Fruit fly (Drosophila melanogaster) whole organism, embryonic: ENCODE data around the gene baf.

Experiments used
- ATbp ChIP-seq: fragments of 200-800 bp; sonication (Bioruptor generic); optimal IDR thresholded peaks from 2 replicates; lab custom pipeline; 2017; ENCODE audit warnings: missing biosample characterization, mild to moderate bottlenecking, missing genetic modification characterization, missing genetic modification reagents
- CG10321 ChIP-seq: fragments of 200-800 bp; sonication (Bioruptor generic); IDR thresholded peaks from 2 replicates; pipeline ENCODE4 v1.3.6; 2022; ENCODE audit warnings: missing biosample characterization, missing genetic modification characterization
- CG11093 ChIP-seq: fragments of 200-800 bp; sonication (Bioruptor generic); IDR thresholded peaks from 3 replicates; pipeline ENCODE4 v1.3.6; 2022; ENCODE audit warnings: missing biosample characterization, missing genetic modification characterization
- CG11723 ChIP-seq: fragments of 200-800 bp; sonication (Bioruptor generic); optimal IDR thresholded peaks from 2 replicates; lab custom pipeline; 2017; ENCODE audit warnings: missing biosample characterization, mild to moderate bottlenecking, missing genetic modification characterization
- CG13287 ChIP-seq: fragments of 200-800 bp; sonication (Bioruptor generic); IDR thresholded peaks from 2 replicates; pipeline ENCODE4 v1.3.6; 2022; ENCODE audit warnings: missing biosample characterization, missing genetic modification characterization; ENCODE audit not compliant: partially characterized antibody
- CG13894 ChIP-seq: fragments of 200-800 bp; sonication (Bioruptor generic); optimal IDR thresholded peaks from 3 replicates; lab custom pipeline; 2018; ENCODE audit warnings: missing biosample characterization, mild to moderate bottlenecking, missing genetic modification characterization, moderate library complexity
- CG14014 ChIP-seq: fragments of 200-800 bp; sonication (Bioruptor generic); IDR thresholded peaks from 2 replicates; pipeline ENCODE4 v1.3.6; 2022; ENCODE audit warnings: missing biosample characterization, missing genetic modification characterization
- CG16815 ChIP-seq: fragments of 200-800 bp; sonication (Bioruptor generic); optimal IDR thresholded peaks from 3 replicates; lab custom pipeline; 2017; ENCODE audit warnings: missing biosample characterization, mild to moderate bottlenecking, missing genetic modification characterization
- CG17359 ChIP-seq: fragments of 200-800 bp; sonication (Bioruptor generic); optimal IDR thresholded peaks from 3 replicates; lab custom pipeline; 2018; ENCODE audit warnings: missing biosample characterization, mild to moderate bottlenecking, missing genetic modification characterization, moderate library complexity
- CG17385 ChIP-seq: fragments of 200-800 bp; sonication (Bioruptor generic); optimal IDR thresholded peaks from 3 replicates; lab custom pipeline; 2018; ENCODE audit warnings: missing biosample characterization, mild to moderate bottlenecking, missing genetic modification characterization
- CG17829 ChIP-seq: fragments of 200-800 bp; optimal IDR thresholded peaks from 2 replicates; lab custom pipeline; 2019; ENCODE audit warnings: missing biosample characterization, mild to moderate bottlenecking, missing genetic modification characterization, moderate library complexity
- CG30020 ChIP-seq: fragments of 200-800 bp; optimal IDR thresholded peaks from 2 replicates; lab custom pipeline; 2019; ENCODE audit warnings: missing biosample characterization, mild to moderate bottlenecking, missing genetic modification characterization, moderate library complexity
- CG31365 ChIP-seq: fragments of 200-800 bp; sonication (Bioruptor generic); optimal IDR thresholded peaks from 2 replicates; lab custom pipeline; 2018; ENCODE audit warnings: missing biosample characterization, mild to moderate bottlenecking, missing genetic modification characterization
- CG3281 ChIP-seq: fragments of 200-800 bp; sonication (Bioruptor generic); optimal IDR thresholded peaks from 3 replicates; lab custom pipeline; 2017; ENCODE audit warnings: missing biosample characterization, mild to moderate bottlenecking, missing genetic modification characterization
- CG3726 ChIP-seq: fragments of 200-800 bp; sonication (Bioruptor generic); IDR thresholded peaks from 3 replicates; pipeline ENCODE4, ENCODE4 v1.3.6; 2022; ENCODE audit warnings: missing biosample characterization, missing genetic modification characterization
- CG4707 ChIP-seq: fragments of 200-800 bp; sonication (Bioruptor generic); optimal IDR thresholded peaks from 2 replicates; lab custom pipeline; 2018; ENCODE audit warnings: missing biosample characterization, mild to moderate bottlenecking, missing genetic modification characterization, moderate library complexity
- CG6175 ChIP-seq: fragments of 200-800 bp; sonication (Bioruptor generic); IDR thresholded peaks from 3 replicates; pipeline ENCODE4 v1.3.6; 2022; ENCODE audit warnings: missing biosample characterization, missing genetic modification characterization
- CG8281 ChIP-seq: fragments of 200-800 bp; sonication (Bioruptor generic); optimal IDR thresholded peaks from 2 replicates; lab custom pipeline; 2018; ENCODE audit warnings: missing biosample characterization, mild to moderate bottlenecking, missing genetic modification characterization, moderate library complexity
- CG9609 ChIP-seq: fragments of 200-800 bp; sonication (Bioruptor generic); optimal IDR thresholded peaks from 3 replicates; lab custom pipeline; 2016; ENCODE audit warnings: missing biosample characterization, missing genetic modification characterization
- CG9797 ChIP-seq: fragments of 200-800 bp; sonication (Bioruptor generic); optimal IDR thresholded peaks from 3 replicates; lab custom pipeline; 2018; ENCODE audit warnings: missing biosample characterization, mild to moderate bottlenecking, missing genetic modification characterization
- CoRest ChIP-seq: fragments of 200-800 bp; sonication (Bioruptor generic); optimal IDR thresholded peaks from 3 replicates; lab custom pipeline; 2018; ENCODE audit warnings: missing biosample characterization, mild to moderate bottlenecking, missing genetic modification characterization, moderate library complexity
- Dek ChIP-seq: fragments of 200-800 bp; sonication (Bioruptor generic); optimal IDR thresholded peaks from 3 replicates; lab custom pipeline; 2019; ENCODE audit warnings: missing biosample characterization, mild to moderate bottlenecking, missing genetic modification characterization, moderate library complexity
- ERR ChIP-seq: fragments of 200-800 bp; sonication (Bioruptor generic); optimal IDR thresholded peaks from 2 replicates; lab custom pipeline; 2016; ENCODE audit warnings: missing biosample characterization, missing genetic modification characterization
- Elba2 ChIP-seq: fragments of 200-800 bp; sonication (Bioruptor generic); optimal IDR thresholded peaks from 3 replicates; lab custom pipeline; 2016; ENCODE audit warnings: missing biosample characterization, missing genetic modification characterization
- Fer2 ChIP-seq: fragments of 200-800 bp; sonication (Bioruptor generic); optimal IDR thresholded peaks from 2 replicates; lab custom pipeline; 2018; ENCODE audit warnings: missing biosample characterization, mild to moderate bottlenecking, missing genetic modification characterization, moderate library complexity
- Fer3 ChIP-seq: fragments of 200-800 bp; sonication (Bioruptor generic); optimal IDR thresholded peaks from 2 replicates; lab custom pipeline; 2018; ENCODE audit warnings: missing biosample characterization, mild to moderate bottlenecking, missing genetic modification characterization, moderate library complexity
- Hr39 ChIP-seq: fragments of >200 bp; optimal IDR thresholded peaks from 2 replicates; lab custom pipeline; 2017
- Lhr ChIP-seq: fragments of 200-800 bp; sonication (Bioruptor generic); optimal IDR thresholded peaks from 3 replicates; lab custom pipeline; 2017; ENCODE audit warnings: mild to moderate bottlenecking, missing biosample characterization, missing genetic modification reagents, missing genetic modification characterization
- Max ChIP-seq: fragments of 200-800 bp; sonication (Bioruptor generic); optimal IDR thresholded peaks from 2 replicates; lab custom pipeline; 2016; ENCODE audit warnings: missing biosample characterization, mild to moderate bottlenecking, missing genetic modification characterization
- Optix ChIP-seq: fragments of 200-800 bp; sonication (Bioruptor generic); IDR thresholded peaks from 3 replicates; pipeline ENCODE4 v1.3.6; 2022; ENCODE audit warnings: missing biosample characterization, missing genetic modification characterization
- Scr ChIP-seq: fragments of 200-800 bp; sonication (Bioruptor generic); IDR thresholded peaks from 2 replicates; pipeline ENCODE4 v1.3.6; 2022; ENCODE audit warnings: missing biosample characterization, missing genetic modification characterization; ENCODE audit not compliant: partially characterized antibody
- Sin3A ChIP-seq: fragments of >200 bp; optimal IDR thresholded peaks from 2 replicates; lab custom pipeline; 2018
- Spps ChIP-seq: fragments of 200-800 bp; sonication (Bioruptor generic); optimal IDR thresholded peaks from 2 replicates; lab custom pipeline; 2018; ENCODE audit warnings: missing biosample characterization, mild to moderate bottlenecking, missing genetic modification characterization
- Vsx1 ChIP-seq: fragments of 200-800 bp; sonication (Bioruptor generic); optimal IDR thresholded peaks from 2 replicates; lab custom pipeline; 2017; ENCODE audit warnings: missing biosample characterization, mild to moderate bottlenecking, missing genetic modification characterization, missing genetic modification reagents
- Xrp1 ChIP-seq: fragments of 200-800 bp; sonication (Bioruptor generic); IDR thresholded peaks from 2 replicates; pipeline ENCODE4 v1.3.6; 2022; ENCODE audit warnings: missing biosample characterization, missing genetic modification characterization
- bbx ChIP-seq: fragments of 200-800 bp; sonication (Bioruptor generic); IDR thresholded peaks from 2 replicates; pipeline ENCODE4 v1.3.6; 2022; ENCODE audit warnings: missing biosample characterization, missing genetic modification characterization; ENCODE audit not compliant: partially characterized antibody
- bcd ChIP-seq: fragments of 200-800 bp; sonication (Bioruptor generic); optimal IDR thresholded peaks from 2 replicates; lab custom pipeline; 2017; ENCODE audit warnings: missing biosample characterization, mild to moderate bottlenecking, missing genetic modification characterization
- br ChIP-seq: fragments of >200 bp; optimal IDR thresholded peaks from 2 replicates; lab custom pipeline; 2017
- cas ChIP-seq: fragments of 200-800 bp; sonication (Bioruptor generic); IDR thresholded peaks from 2 replicates; pipeline ENCODE4 v1.3.6; 2022; ENCODE audit warnings: missing biosample characterization, missing genetic modification characterization
- da ChIP-seq: fragments of 200-800 bp; sonication (Bioruptor generic); optimal IDR thresholded peaks from 2 replicates; lab custom pipeline; 2016; ENCODE audit warnings: missing biosample characterization, missing genetic modification characterization
- grau ChIP-seq: fragments of 200-800 bp; optimal IDR thresholded peaks from 3 replicates; lab custom pipeline; 2019; ENCODE audit warnings: missing biosample characterization, mild to moderate bottlenecking, missing genetic modification characterization, moderate library complexity
- hb ChIP-seq: fragments of 200-800 bp; sonication (Bioruptor generic); IDR thresholded peaks from 3 replicates; pipeline ENCODE4 v1.3.6; 2022; ENCODE audit warnings: missing biosample characterization, missing genetic modification characterization; ENCODE audit not compliant: partially characterized antibody
- kah ChIP-seq: fragments of 200-800 bp; sonication (Bioruptor generic); optimal IDR thresholded peaks from 2 replicates; lab custom pipeline; 2018; ENCODE audit warnings: missing biosample characterization, mild to moderate bottlenecking, missing genetic modification characterization
- lbe ChIP-seq: fragments of 200-800 bp; sonication (Bioruptor generic); optimal IDR thresholded peaks from 2 replicates; lab custom pipeline; 2016; ENCODE audit warnings: missing biosample characterization, mild to moderate bottlenecking, missing genetic modification characterization
- lmd ChIP-seq: fragments of 200-800 bp; sonication (Bioruptor generic); IDR thresholded peaks from 2 replicates; pipeline ENCODE4 v1.3.6; 2022; ENCODE audit warnings: missing biosample characterization, missing genetic modification characterization
- pfk ChIP-seq: fragments of 200-800 bp; sonication (Bioruptor generic); optimal IDR thresholded peaks from 2 replicates; lab custom pipeline; 2018; ENCODE audit warnings: missing biosample characterization, mild to moderate bottlenecking, missing genetic modification characterization, moderate library complexity
- pnt ChIP-seq: fragments of 200-800 bp; sonication (Bioruptor generic); optimal IDR thresholded peaks from 3 replicates; lab custom pipeline; 2016; ENCODE audit warnings: missing biosample characterization, missing genetic modification characterization
- row ChIP-seq: fragments of 200-800 bp; sonication (Bioruptor generic); IDR thresholded peaks from 3 replicates; pipeline ENCODE4 v1.3.6; 2022; ENCODE audit warnings: missing biosample characterization, missing genetic modification characterization
- seq ChIP-seq: fragments of 200-800 bp; sonication (Bioruptor generic); IDR thresholded peaks from 2 replicates; pipeline ENCODE4 v1.3.6; 2022; ENCODE audit warnings: missing biosample characterization, missing genetic modification characterization
- slp2 ChIP-seq: fragments of 200-800 bp; sonication (Bioruptor generic); optimal IDR thresholded peaks from 2 replicates; lab custom pipeline; 2016; ENCODE audit warnings: missing biosample characterization, missing genetic modification characterization
- ssp ChIP-seq: fragments of 200-800 bp; sonication (Bioruptor generic); IDR thresholded peaks from 2 replicates; pipeline ENCODE4 v1.3.6; 2022; ENCODE audit warnings: missing biosample characterization, missing genetic modification characterization
- sug ChIP-seq: fragments of 200-800 bp; optimal IDR thresholded peaks from 2 replicates; lab custom pipeline; 2019; ENCODE audit warnings: missing biosample characterization, mild to moderate bottlenecking, missing genetic modification characterization, moderate library complexity
- vfl ChIP-seq: fragments of 200-800 bp; sonication (Bioruptor generic); optimal IDR thresholded peaks from 2 replicates; lab custom pipeline; 2016; ENCODE audit warnings: missing biosample characterization, missing genetic modification characterization

The baf gene

DNA sequence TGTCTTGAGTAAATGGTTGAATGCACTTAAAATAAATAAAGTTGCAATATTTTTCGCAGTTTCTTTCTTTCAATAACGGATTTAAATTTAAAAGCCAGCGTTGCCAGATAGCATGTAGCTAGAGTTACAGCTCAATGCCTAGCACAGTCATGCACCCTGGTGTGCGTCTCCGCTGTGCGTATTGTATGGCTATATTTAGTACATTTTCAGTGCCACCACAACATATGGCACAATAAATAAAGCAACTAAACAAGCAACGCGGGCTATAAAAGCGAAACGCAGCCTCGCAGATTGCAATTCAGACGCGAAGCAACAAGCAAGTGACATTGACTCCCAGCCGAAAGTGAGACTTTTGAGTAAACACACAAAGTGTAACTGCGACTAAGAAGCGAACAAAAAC lies 30.6 kb upstream of the baf start, which contains the start of gene Sirup (continued):
- TF ChIP-seq CG14014 (GFP tag; lab: Robert Waterston, UW): no peak
- peak; percentile 8 for TF ChIP-seq ERR (GFP tag; lab: Kevin White, UChicago)
- no peak for TF ChIP-seq Xrp1 (GFP tag; lab: Robert Waterston, UW)
- TF ChIP-seq CG30020 (tag; lab: Kevin White, UChicago): peak; percentile 0
- no peak for TF ChIP-seq CG17385 (GFP tag; lab: Kevin White, UChicago)
- TF ChIP-seq Max (GFP tag; lab: Kevin White, UChicago): no peak
- peak; percentile 20 for TF ChIP-seq CG17829 (tag; lab: Kevin White, UChicago)
- no peak for TF ChIP-seq CG11723 (GFP tag; lab: Kevin White, UChicago)
- TF ChIP-seq lbe: no peak
- TF ChIP-seq CG17359: no peak
- no peak for TF ChIP-seq da (GFP tag; lab: Kevin White, UChicago)
- peak; percentile 35 for TF ChIP-seq CG13894 (tag; lab: Kevin White, UChicago)
- peak; percentile 32 for TF ChIP-seq CoRest (tag; lab: Kevin White, UChicago)
- TF ChIP-seq CG13287 (GFP tag; lab: Robert Waterston, UW): peak; percentile 59
- TF ChIP-seq Spps: no peak
- no peak for TF ChIP-seq CG10321
- TF ChIP-seq Elba2 (GFP tag; lab: Kevin White, UChicago): no peak
- peak; percentile 50 for TF ChIP-seq CG9797 (GFP tag; lab: Kevin White, UChicago)
- no peak for TF ChIP-seq slp2 (GFP tag; lab: Kevin White, UChicago)
- TF ChIP-seq bbx: peak; percentile 60
- no peak for TF ChIP-seq Fer2 (tag; lab: Kevin White, UChicago)
- TF ChIP-seq CG16815: no peak
- TF ChIP-seq ATbp (GFP tag; lab: Kevin White, UChicago): no peak
- TF ChIP-seq Scr (GFP tag; lab: Robert Waterston, UW): no peak
- TF ChIP-seq pfk (GFP tag; lab: Kevin White, UChicago): no peak
- TF ChIP-seq hb (GFP tag; lab: Robert Waterston, UW): no peak
- TF ChIP-seq Fer3 (tag; lab: Kevin White, UChicago): no peak
- TF ChIP-seq CG11093 (GFP tag; lab: Robert Waterston, UW): no peak
- TF ChIP-seq CG6175 (GFP tag; lab: Robert Waterston, UW): no peak
- TF ChIP-seq br: no peak
- TF ChIP-seq Optix (GFP tag; lab: Robert Waterston, UW): no peak
- TF ChIP-seq cas (GFP tag; lab: Robert Waterston, UW): no peak
- TF ChIP-seq seq (GFP tag; lab: Robert Waterston, UW): no peak
- no peak for TF ChIP-seq CG3281 (GFP tag; lab: Kevin White, UChicago)
- no peak for TF ChIP-seq Hr39
- TF ChIP-seq CG4707 (GFP tag; lab: Kevin White, UChicago): no peak
- no peak for TF ChIP-seq vfl
- peak; percentile 55 for TF ChIP-seq Sin3A (lab: Kevin White, UChicago)
- TF ChIP-seq pnt (GFP tag; lab: Kevin White, UChicago): no peak
- no peak for TF ChIP-seq CG31365
- TF ChIP-seq Lhr (GFP tag; lab: Kevin White, UChicago): peak; percentile 79
- peak; percentile 25; the same call in 2 of the 3 replicates for TF ChIP-seq row (GFP tag; lab: Robert Waterston, UW)
- TF ChIP-seq Dek (tag; lab: Kevin White, UChicago): peak; percentile 27
- TF ChIP-seq Vsx1 (GFP tag; lab: Kevin White, UChicago): no peak
- no peak for TF ChIP-seq grau (tag; lab: Kevin White, UChicago)
- peak; percentile 36 for TF ChIP-seq bcd (GFP tag; lab: Kevin White, UChicago)
- no peak for TF ChIP-seq CG9609 (GFP tag; lab: Kevin White, UChicago)
- TF ChIP-seq ssp (GFP tag; lab: Robert Waterston, UW): peak; percentile 19; the same call in 1 of the 2 replicates
- TF ChIP-seq kah (GFP tag; lab: Kevin White, UChicago): no peak
- no peak for TF ChIP-seq CG8281
- no peak for TF ChIP-seq lmd (GFP tag; lab: Robert Waterston, UW)
- no peak for TF ChIP-seq CG3726 (GFP tag; lab: Robert Waterston, UW)
- TF ChIP-seq sug: no peak
